Fruit fly (Drosophila melanogaster) whole organism, wandering third instar larva: ENCODE results near the gene CG31013.

ENCODE experiments used
- Abd-B ChIP-seq: fragments of >200 bp; optimal IDR thresholded peaks from 2 replicates; lab custom pipeline; 2017; ENCODE audit warnings: missing biosample characterization, missing genetic modification characterization
- CG32264 ChIP-seq: fragments of 200-800 bp; sonication (Bioruptor generic); optimal IDR thresholded peaks from 2 replicates; lab custom pipeline; 2016; ENCODE audit warnings: missing biosample characterization, missing genetic modification characterization
- CG9705 ChIP-seq: fragments of 200-800 bp; sonication (Bioruptor generic); optimal IDR thresholded peaks from 2 replicates; lab custom pipeline; 2018; ENCODE audit warnings: missing biosample characterization, mild to moderate bottlenecking, missing genetic modification characterization
- CrebA ChIP-seq: fragments of 200-800 bp; sonication (Bioruptor generic); optimal IDR thresholded peaks from 2 replicates; lab custom pipeline; 2016; ENCODE audit warnings: missing biosample characterization, mild to moderate bottlenecking, missing genetic modification characterization, borderline replicate concordance
- Dfd ChIP-seq: fragments of >200 bp; optimal IDR thresholded peaks from 2 replicates; lab custom pipeline; 2017; ENCODE audit warnings: missing biosample characterization, missing genetic modification characterization
- Dif ChIP-seq: fragments of 200-275, 200-300 bp; sonication (Bioruptor generic); optimal IDR thresholded peaks from 2 replicates; lab custom pipeline; 2018; ENCODE audit warnings: missing biosample characterization, missing genetic modification characterization; ENCODE audit not compliant: partially characterized antibody
- GATAd ChIP-seq: sonication (Bioruptor generic); optimal IDR thresholded peaks from 2 replicates; lab custom pipeline; 2016; ENCODE audit warnings: missing biosample characterization, missing genetic modification characterization
- HLH106 ChIP-seq: fragments of 200-800 bp; optimal IDR thresholded peaks from 3 replicates; lab custom pipeline; 2019; ENCODE audit warnings: missing biosample characterization, mild to moderate bottlenecking, missing genetic modification characterization, moderate library complexity
- Hnf4 ChIP-seq: fragments of 200-800 bp; sonication (Bioruptor generic); optimal IDR thresholded peaks from 2 replicates; lab custom pipeline; 2016; ENCODE audit warnings: missing biosample characterization, mild to moderate bottlenecking, missing genetic modification characterization
- Hr78 ChIP-seq: fragments of >200 bp; optimal IDR thresholded peaks from 2 replicates; lab custom pipeline; 2017; ENCODE audit warnings: missing biosample characterization, missing genetic modification characterization
- Hr83 ChIP-seq: fragments of 200-300 bp; sonication (Bioruptor generic); optimal IDR thresholded peaks from 2 replicates; lab custom pipeline; 2016; ENCODE audit warnings: missing biosample characterization, mild to moderate bottlenecking, missing genetic modification characterization, moderate library complexity; ENCODE audit not compliant: poor library complexity, severe bottlenecking
- Jra ChIP-seq: sonication (Bioruptor generic); optimal IDR thresholded peaks from 2 replicates; lab custom pipeline; 2016; ENCODE audit warnings: missing biosample characterization, missing genetic modification characterization
- Mio ChIP-seq: sonication (Bioruptor generic); optimal IDR thresholded peaks from 2 replicates; lab custom pipeline; 2016; ENCODE audit warnings: missing biosample characterization, missing genetic modification characterization
- Myc ChIP-seq: fragments of >200 bp; optimal IDR thresholded peaks from 2 replicates; lab custom pipeline; 2017
- N ChIP-seq: fragments of >200 bp; optimal IDR thresholded peaks from 2 replicates; lab custom pipeline; 2018; ENCODE audit warnings: missing biosample characterization, missing external identifiers, missing genetic modification characterization
- OdsH ChIP-seq: fragments of 200-800 bp; sonication (Bioruptor generic); optimal IDR thresholded peaks from 2 replicates; lab custom pipeline; 2016; ENCODE audit warnings: missing biosample characterization, mild to moderate bottlenecking, missing genetic modification characterization
- Rel ChIP-seq, 2 experiments: fragments of 200-800 bp; sonication (Bioruptor generic) in 1 of 2; optimal IDR thresholded peaks; 2 replicates in 1 of 2; 3 replicates in 1 of 2; lab custom pipeline; 2016 to 2019; ENCODE audit warnings: mild to moderate bottlenecking in 2 of 2, missing biosample characterization in 2 of 2, missing genetic modification characterization in 2 of 2, moderate library complexity in 1 of 2
- Sp1 ChIP-seq: fragments of 200-800 bp; sonication (Bioruptor generic); optimal IDR thresholded peaks from 3 replicates; lab custom pipeline; 2019; ENCODE audit warnings: missing biosample characterization, mild to moderate bottlenecking, missing genetic modification characterization, moderate library complexity
- Vsx2 ChIP-seq: fragments of 200-300, 225-300 bp; sonication (Bioruptor generic); optimal IDR thresholded peaks from 2 replicates; lab custom pipeline; 2018; ENCODE audit warnings: missing biosample characterization, missing genetic modification characterization; ENCODE audit not compliant: partially characterized antibody
- br ChIP-seq: fragments of 200-800 bp; sonication (Bioruptor generic); optimal IDR thresholded peaks from 2 replicates; lab custom pipeline; 2016; ENCODE audit warnings: missing biosample characterization, missing genetic modification characterization
- brk ChIP-seq: fragments of 200-800 bp; sonication (Bioruptor generic); optimal IDR thresholded peaks from 2 replicates; lab custom pipeline; 2016; ENCODE audit warnings: missing biosample characterization, mild to moderate bottlenecking, missing genetic modification characterization
- dl ChIP-seq, 2 experiments: fragments of 175-275, 200-275 bp in 1 of 2; fragments of 200-275 bp in 1 of 2; sonication (Bioruptor generic); optimal IDR thresholded peaks; lab custom pipeline; 2018; ENCODE audit warnings: mild to moderate bottlenecking in 2 of 2, missing biosample characterization in 2 of 2, missing genetic modification characterization in 2 of 2, moderate library complexity in 2 of 2; ENCODE audit not compliant: partially characterized antibody in 2 of 2, insufficient read depth in 1 of 2
- dmrt93B ChIP-seq: fragments of 200-800 bp; sonication (Bioruptor generic); optimal IDR thresholded peaks from 2 replicates; lab custom pipeline; 2018; ENCODE audit warnings: missing biosample characterization, mild to moderate bottlenecking, missing genetic modification characterization
- dsf ChIP-seq: sonication (Bioruptor generic); optimal IDR thresholded peaks from 2 replicates; lab custom pipeline; 2016; ENCODE audit warnings: missing biosample characterization, missing genetic modification characterization, borderline replicate concordance
- ey ChIP-seq: fragments of 200-800 bp; sonication (Bioruptor generic); optimal IDR thresholded peaks from 2 replicates; lab custom pipeline; 2016; ENCODE audit warnings: missing biosample characterization, missing genetic modification characterization
- foxo ChIP-seq, 2 experiments: fragments of 200-800 bp; sonication (Bioruptor generic); optimal IDR thresholded peaks; 2 replicates in 1 of 2; 3 replicates in 1 of 2; lab custom pipeline; 2016 to 2017; ENCODE audit warnings: missing biosample characterization in 2 of 2, missing genetic modification characterization in 2 of 2
- fru ChIP-seq: fragments of 200-800 bp; sonication (Bioruptor generic); optimal IDR thresholded peaks from 3 replicates; lab custom pipeline; 2016; ENCODE audit warnings: missing biosample characterization, mild to moderate bottlenecking, missing genetic modification characterization
- h ChIP-seq: fragments of 200-800 bp; sonication (Bioruptor generic); optimal IDR thresholded peaks from 3 replicates; lab custom pipeline; 2016; ENCODE audit warnings: missing biosample characterization, mild to moderate bottlenecking, missing genetic modification characterization
- jim ChIP-seq: fragments of 175-275, 200-325 bp; sonication (Bioruptor generic); optimal IDR thresholded peaks from 2 replicates; lab custom pipeline; 2016; ENCODE audit warnings: missing biosample characterization, mild to moderate bottlenecking, missing genetic modification characterization
- lola ChIP-seq: fragments of >200 bp; optimal IDR thresholded peaks from 2 replicates; lab custom pipeline; 2017; ENCODE audit warnings: missing biosample characterization, missing genetic modification characterization
- pan ChIP-seq: fragments of >200 bp; optimal IDR thresholded peaks from 2 replicates; lab custom pipeline; 2017
- psq ChIP-seq: fragments of 200-800 bp; sonication (Bioruptor generic); optimal IDR thresholded peaks from 3 replicates; lab custom pipeline; 2017; ENCODE audit warnings: missing biosample characterization, mild to moderate bottlenecking, missing genetic modification characterization, moderate library complexity
- rgr ChIP-seq: fragments of 200-800 bp; sonication (Bioruptor generic); optimal IDR thresholded peaks from 3 replicates; lab custom pipeline; 2016; ENCODE audit warnings: missing biosample characterization, mild to moderate bottlenecking, missing genetic modification characterization
- sage ChIP-seq: fragments of 200-800 bp; sonication (Bioruptor generic); optimal IDR thresholded peaks from 2 replicates; lab custom pipeline; 2016; ENCODE audit warnings: missing biosample characterization, mild to moderate bottlenecking, missing genetic modification characterization
- sv ChIP-seq: fragments of 200-800 bp; sonication (Bioruptor generic); optimal IDR thresholded peaks from 3 replicates; lab custom pipeline; 2016; ENCODE audit warnings: missing biosample characterization, missing genetic modification characterization
- tai ChIP-seq: sonication (Bioruptor generic); optimal IDR thresholded peaks from 2 replicates; lab custom pipeline; 2016; ENCODE audit warnings: missing biosample characterization, missing genetic modification characterization
- usp ChIP-seq: fragments of >200 bp; optimal IDR thresholded peaks from 2 replicates; lab custom pipeline; 2017; ENCODE audit warnings: missing biosample characterization, missing genetic modification characterization
- woc ChIP-seq: sonication (Bioruptor generic); optimal IDR thresholded peaks from 2 replicates; lab custom pipeline; 2016; ENCODE audit warnings: missing biosample characterization, mild to moderate bottlenecking, missing genetic modification characterization

CG31013 gene

DNA sequence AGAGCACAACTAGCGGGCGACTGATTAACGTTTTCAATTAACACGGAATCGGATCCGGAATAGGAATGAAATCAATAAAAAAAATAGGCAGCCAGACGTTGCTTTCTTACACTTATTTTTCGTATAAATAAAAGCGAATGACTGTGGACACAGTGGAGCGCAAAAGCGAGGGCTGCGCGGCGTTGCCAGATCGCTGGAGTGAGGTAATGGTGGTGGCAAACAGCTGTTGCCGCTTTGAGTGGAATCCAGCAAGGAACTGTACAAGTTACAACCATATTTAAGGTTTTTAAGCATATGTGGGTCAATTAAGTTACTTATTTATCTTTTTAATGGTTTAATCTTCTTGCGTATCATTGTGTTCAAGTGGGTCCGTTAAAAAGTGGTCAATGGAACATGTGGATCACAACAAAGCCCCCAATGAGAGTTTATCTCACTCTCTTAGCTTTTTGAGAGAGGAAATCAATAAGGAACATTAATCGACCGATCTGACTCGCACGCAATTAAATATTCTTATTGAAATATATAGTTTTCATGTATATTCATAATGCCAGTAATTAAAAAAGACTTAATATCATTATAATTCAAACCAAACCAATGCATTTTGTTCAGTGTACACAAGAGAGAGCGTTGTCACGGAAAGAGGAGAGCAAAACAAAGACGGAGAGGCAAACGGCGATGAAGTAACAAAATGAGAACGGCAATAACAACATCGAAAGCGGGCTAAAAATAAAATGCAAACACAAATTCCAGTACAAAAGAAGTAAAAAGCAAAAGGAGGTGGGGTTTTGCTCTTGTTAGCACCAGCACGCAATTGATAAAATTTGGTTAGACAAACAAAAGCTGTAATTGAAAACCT is 45.3 kb downstream of the CG31013 start:
- TF ChIP-seq jim (GFP tag; lab: Kevin White, UChicago) = no peak
- peak; percentile 67 to 95 for TF ChIP-seq foxo (GFP tag; optimal IDR thresholded peaks at IDR 0.05; lab: Kevin White, UChicago)
- TF ChIP-seq Abd-B (GFP tag; lab: Kevin White, UChicago) = no peak
- peak; percentile 43 for TF ChIP-seq Dif (GFP tag; lab: Kevin White, UChicago)
- peak; percentile 96 for TF ChIP-seq h (GFP tag; lab: Kevin White, UChicago)
- TF ChIP-seq tai (GFP tag; lab: Kevin White, UChicago) = no peak
- peak; percentile 48 for TF ChIP-seq Hr83 (GFP tag; lab: Kevin White, UChicago)
- TF ChIP-seq Myc (lab: Kevin White, UChicago) = no peak
- TF ChIP-seq CG9705 = peak; percentile 31
- TF ChIP-seq dsf (GFP tag; lab: Kevin White, UChicago) = peak; percentile 65
- peak; percentile 43 for TF ChIP-seq sv (GFP tag; lab: Kevin White, UChicago)
- no peak for TF ChIP-seq Mio (GFP tag; lab: Kevin White, UChicago)
- TF ChIP-seq dmrt93B (GFP tag; lab: Kevin White, UChicago) = peak; percentile 66
- TF ChIP-seq Hnf4 (GFP tag; lab: Kevin White, UChicago) = peak; percentile 89
- TF ChIP-seq CrebA = peak; percentile 63
- TF ChIP-seq Sp1 (GFP tag; lab: Kevin White, UChicago) = peak; percentile 84
- peak; percentile 72 for TF ChIP-seq Jra (GFP tag; lab: Kevin White, UChicago)
- peak; percentile 94 for TF ChIP-seq br (GFP tag; lab: Kevin White, UChicago)
- peak; percentile 84 for TF ChIP-seq brk (GFP tag; lab: Kevin White, UChicago)
- TF ChIP-seq lola (GFP tag; lab: Kevin White, UChicago) = no peak
- peak; percentile 96 for TF ChIP-seq psq (GFP tag; lab: Kevin White, UChicago)
- peak; percentile 92 for TF ChIP-seq fru (GFP tag; lab: Kevin White, UChicago)
- peak; percentile 87 for TF ChIP-seq sage (GFP tag; lab: Kevin White, UChicago)
- peak; percentile 92 for TF ChIP-seq ey (GFP tag; lab: Kevin White, UChicago)
- no peak for TF ChIP-seq pan (lab: Kevin White, UChicago)
- peak; percentile 91 for TF ChIP-seq rgr (GFP tag; lab: Kevin White, UChicago)
- TF ChIP-seq usp (GFP tag; lab: Kevin White, UChicago) = no peak
- TF ChIP-seq GATAd (GFP tag; lab: Kevin White, UChicago) = no peak
- no peak for TF ChIP-seq Dfd (GFP tag; lab: Kevin White, UChicago)
- TF ChIP-seq Vsx2 (GFP tag; lab: Kevin White, UChicago) = no peak
- TF ChIP-seq dl (GFP tag; optimal IDR thresholded peaks at IDR 0.05; lab: Kevin White, UChicago; ENCODE audit: insufficient read depth in 1 of 2, partially characterized antibody in 2 of 2) = no peak
- TF ChIP-seq Rel (GFP tag; optimal IDR thresholded peaks at IDR 0.05; lab: Kevin White, UChicago) = peak; percentile 20
- TF ChIP-seq Rel (tag; optimal IDR thresholded peaks at IDR 0.05; lab: Kevin White, UChicago) = peak; percentile 62
- TF ChIP-seq CG32264 = peak; percentile 84
- TF ChIP-seq OdsH = peak; percentile 90
- TF ChIP-seq woc (GFP tag; lab: Kevin White, UChicago) = peak; percentile 65
- no peak for TF ChIP-seq N (GFP tag; lab: Kevin White, UChicago)
- no peak for TF ChIP-seq Hr78 (GFP tag; lab: Kevin White, UChicago)
- TF ChIP-seq HLH106 (tag; lab: Kevin White, UChicago) = peak; percentile 83
